Fruit fly (Drosophila melanogaster) whole organism, embryonic: ENCODE measurements around the gene CG11562.

ENCODE experiments used
- Abd-B ChIP-seq: fragments of 200-800 bp; sonication (Bioruptor generic); optimal IDR thresholded peaks from 2 replicates; lab custom pipeline; 2018; ENCODE audit warnings: missing biosample characterization, mild to moderate bottlenecking, missing genetic modification characterization, moderate library complexity
- CG10147 ChIP-seq: fragments of 200-800 bp; sonication (Bioruptor generic); optimal IDR thresholded peaks from 2 replicates; lab custom pipeline; 2019; ENCODE audit warnings: missing biosample characterization, mild to moderate bottlenecking, missing genetic modification characterization, moderate library complexity
- CG11560 ChIP-seq: fragments of 200-800 bp; sonication (Bioruptor generic); IDR thresholded peaks from 3 replicates; pipeline ENCODE4 v1.3.6; 2022; ENCODE audit warnings: missing biosample characterization, missing genetic modification characterization
- CG12299 ChIP-seq: fragments of 200-800 bp; sonication (Bioruptor generic); optimal IDR thresholded peaks from 2 replicates; lab custom pipeline; 2018; ENCODE audit warnings: missing biosample characterization, mild to moderate bottlenecking, missing genetic modification characterization
- CG13296 ChIP-seq: fragments of 200-800 bp; sonication (Bioruptor generic); optimal IDR thresholded peaks from 3 replicates; lab custom pipeline; 2018; ENCODE audit warnings: missing biosample characterization, mild to moderate bottlenecking, missing genetic modification characterization
- CG14965 ChIP-seq: fragments of 200-800 bp; sonication (Bioruptor generic); optimal IDR thresholded peaks from 2 replicates; lab custom pipeline; 2016; ENCODE audit warnings: missing biosample characterization, missing genetic modification characterization, borderline replicate concordance
- CG17359 ChIP-seq: fragments of 200-800 bp; sonication (Bioruptor generic); optimal IDR thresholded peaks from 3 replicates; lab custom pipeline; 2018; ENCODE audit warnings: missing biosample characterization, mild to moderate bottlenecking, missing genetic modification characterization, moderate library complexity
- CG17385 ChIP-seq: fragments of 200-800 bp; sonication (Bioruptor generic); optimal IDR thresholded peaks from 3 replicates; lab custom pipeline; 2018; ENCODE audit warnings: missing biosample characterization, mild to moderate bottlenecking, missing genetic modification characterization
- CG17568 ChIP-seq: fragments of 200-800 bp; sonication (Bioruptor generic); optimal IDR thresholded peaks from 2 replicates; lab custom pipeline; 2018; ENCODE audit warnings: missing biosample characterization, mild to moderate bottlenecking, missing genetic modification characterization, moderate library complexity
- CG18599 ChIP-seq: fragments of 200-800 bp; sonication (Bioruptor generic); optimal IDR thresholded peaks from 3 replicates; lab custom pipeline; 2017; ENCODE audit warnings: missing biosample characterization, missing genetic modification characterization, mild to moderate bottlenecking, moderate library complexity, missing genetic modification reagents
- CG31224 ChIP-seq: fragments of 200-800 bp; sonication (Bioruptor generic); IDR thresholded peaks from 2 replicates; pipeline ENCODE4 v1.3.6; 2022; ENCODE audit warnings: missing biosample characterization, missing genetic modification characterization
- CG3838 ChIP-seq: fragments of 200-800 bp; sonication (Bioruptor generic); optimal IDR thresholded peaks from 3 replicates; lab custom pipeline; 2016; ENCODE audit warnings: missing biosample characterization, missing genetic modification characterization
- CG4360 ChIP-seq: fragments of 200-800 bp; sonication (Bioruptor generic); IDR thresholded peaks from 2 replicates; pipeline ENCODE4 v1.3.6; 2022; ENCODE audit warnings: missing biosample characterization, missing genetic modification characterization
- CG4617 ChIP-seq: fragments of 200-800 bp; sonication (Bioruptor generic); optimal IDR thresholded peaks from 3 replicates; lab custom pipeline; 2016; ENCODE audit warnings: missing biosample characterization, missing genetic modification characterization, borderline replicate concordance
- CG5245 ChIP-seq: fragments of 200-800 bp; sonication (Bioruptor generic); optimal IDR thresholded peaks from 3 replicates; lab custom pipeline; 2016; ENCODE audit warnings: missing biosample characterization, missing genetic modification characterization
- CG6689 ChIP-seq: fragments of 200-800 bp; sonication (Bioruptor generic); IDR thresholded peaks from 2 replicates; pipeline ENCODE4 v1.3.6; 2022; ENCODE audit warnings: missing biosample characterization, missing genetic modification characterization
- CG7745 ChIP-seq: fragments of 200-800 bp; sonication (Bioruptor generic); optimal IDR thresholded peaks from 2 replicates; lab custom pipeline; 2018; ENCODE audit warnings: missing biosample characterization, mild to moderate bottlenecking, missing genetic modification characterization, moderate library complexity
- Chrac-16 ChIP-seq: fragments of 200-800 bp; sonication (Bioruptor generic); optimal IDR thresholded peaks from 3 replicates; lab custom pipeline; 2016; ENCODE audit warnings: missing biosample characterization, missing genetic modification characterization
- D ChIP-seq, 2 experiments: fragments of 200-800 bp in 1 of 2; fragments of >200 bp in 1 of 2; sonication (Bioruptor generic) in 1 of 2; optimal IDR thresholded peaks; 2 replicates in 1 of 2; 3 replicates in 1 of 2; lab custom pipeline; 2017; ENCODE audit warnings: mild to moderate bottlenecking in 1 of 2, missing biosample characterization in 1 of 2, missing genetic modification characterization in 1 of 2, missing genetic modification reagents in 1 of 2
- Dfd ChIP-seq, 2 experiments: fragments of >200 bp; optimal IDR thresholded peaks; 2 replicates each; lab custom pipeline; 2017; ENCODE audit warnings: missing biosample characterization in 2 of 2, missing genetic modification characterization in 2 of 2
- Dip2 ChIP-seq: fragments of 200-800 bp; sonication (Bioruptor generic); IDR thresholded peaks from 2 replicates; pipeline ENCODE4 v1.3.6; 2022; ENCODE audit warnings: missing biosample characterization, missing genetic modification characterization
- Dp ChIP-seq: fragments of 200-800 bp; sonication (Bioruptor generic); optimal IDR thresholded peaks from 2 replicates; lab custom pipeline; 2018; ENCODE audit warnings: missing biosample characterization, mild to moderate bottlenecking, missing genetic modification characterization, moderate library complexity
- E2f2 ChIP-seq: fragments of 200-800 bp; sonication (Bioruptor generic); IDR thresholded peaks from 2 replicates; pipeline ENCODE4 v1.3.6; 2022; ENCODE audit warnings: missing biosample characterization, missing genetic modification characterization
- Hmr ChIP-seq: fragments of 200-800 bp; sonication (Bioruptor generic); optimal IDR thresholded peaks from 3 replicates; lab custom pipeline; 2017; ENCODE audit warnings: mild to moderate bottlenecking, missing biosample characterization, missing genetic modification reagents, missing genetic modification characterization
- Hmx ChIP-seq: fragments of 200-800 bp; sonication (Bioruptor generic); optimal IDR thresholded peaks from 2 replicates; lab custom pipeline; 2016; ENCODE audit warnings: missing biosample characterization, missing genetic modification characterization
- Hsf ChIP-seq: fragments of 200-800 bp; sonication (Bioruptor generic); optimal IDR thresholded peaks from 3 replicates; lab custom pipeline; 2016; ENCODE audit warnings: missing biosample characterization, missing genetic modification characterization
- Jarid2 ChIP-seq: fragments of 200-800 bp; sonication (Bioruptor generic); optimal IDR thresholded peaks from 3 replicates; lab custom pipeline; 2017; ENCODE audit warnings: mild to moderate bottlenecking, missing biosample characterization, missing genetic modification reagents, missing genetic modification characterization
- Meics ChIP-seq: fragments of 200-800 bp; sonication (Bioruptor generic); optimal IDR thresholded peaks from 2 replicates; lab custom pipeline; 2017; ENCODE audit warnings: missing biosample characterization, mild to moderate bottlenecking, missing genetic modification characterization
- Ptx1 ChIP-seq: fragments of 200-800 bp; sonication (Bioruptor generic); IDR thresholded peaks from 2 replicates; pipeline ENCODE4 v1.3.6; 2022; ENCODE audit warnings: missing biosample characterization, missing genetic modification characterization
- Rx ChIP-seq: fragments of 200-800 bp; sonication (Bioruptor generic); IDR thresholded peaks from 2 replicates; pipeline ENCODE4 v1.3.6; 2022; ENCODE audit warnings: missing biosample characterization, missing genetic modification characterization
- Ssrp ChIP-seq: fragments of 200-800 bp; sonication (Bioruptor generic); optimal IDR thresholded peaks from 2 replicates; lab custom pipeline; 2018; ENCODE audit warnings: missing biosample characterization, mild to moderate bottlenecking, missing genetic modification characterization, moderate library complexity
- Xrp1 ChIP-seq: fragments of 200-800 bp; sonication (Bioruptor generic); IDR thresholded peaks from 2 replicates; pipeline ENCODE4 v1.3.6; 2022; ENCODE audit warnings: missing biosample characterization, missing genetic modification characterization
- abd-A ChIP-seq: fragments of 200-800 bp; sonication (Bioruptor generic); optimal IDR thresholded peaks from 3 replicates; lab custom pipeline; 2019; ENCODE audit warnings: missing biosample characterization, mild to moderate bottlenecking, missing genetic modification characterization, moderate library complexity
- aop ChIP-seq: fragments of 200-800 bp; sonication (Bioruptor generic); IDR thresholded peaks from 2 replicates; pipeline ENCODE4 v1.3.6; 2022; ENCODE audit warnings: missing biosample characterization, missing genetic modification characterization
- ara ChIP-seq: fragments of 200-800 bp; sonication (Bioruptor generic); IDR thresholded peaks from 2 replicates; pipeline ENCODE4 v1.3.6; 2022; ENCODE audit warnings: missing biosample characterization, missing genetic modification characterization
- ash1 ChIP-seq: fragments of 200-800 bp; sonication (Bioruptor generic); optimal IDR thresholded peaks from 2 replicates; lab custom pipeline; 2018; ENCODE audit warnings: missing biosample characterization, mild to moderate bottlenecking, missing genetic modification characterization
- bab2 ChIP-seq: fragments of 200-800 bp; sonication (Bioruptor generic); optimal IDR thresholded peaks from 2 replicates; lab custom pipeline; 2016; ENCODE audit warnings: missing biosample characterization, missing genetic modification characterization
- dati ChIP-seq: fragments of 200-800 bp; sonication (Bioruptor generic); IDR thresholded peaks from 2 replicates; pipeline ENCODE4 v1.3.6; 2022; ENCODE audit warnings: missing biosample characterization, missing genetic modification characterization
- eve ChIP-seq, 2 experiments: fragments of >200 bp; optimal IDR thresholded peaks; 2 replicates each; lab custom pipeline; 2017; ENCODE audit warnings: missing biosample characterization in 2 of 2, missing genetic modification characterization in 2 of 2
- gem ChIP-seq: fragments of 200-800 bp; sonication (Bioruptor generic); optimal IDR thresholded peaks from 2 replicates; lab custom pipeline; 2019; ENCODE audit warnings: missing biosample characterization, mild to moderate bottlenecking, missing genetic modification characterization, moderate library complexity
- her ChIP-seq: fragments of 200-800 bp; sonication (Bioruptor generic); optimal IDR thresholded peaks from 2 replicates; lab custom pipeline; 2016; ENCODE audit warnings: missing biosample characterization, missing genetic modification characterization
- inv ChIP-seq: fragments of 200-800 bp; sonication (Bioruptor generic); IDR thresholded peaks from 2 replicates; pipeline ENCODE4 v1.3.6; 2022; ENCODE audit warnings: missing biosample characterization, missing genetic modification characterization; ENCODE audit not compliant: partially characterized antibody
- ken ChIP-seq: fragments of 200-800 bp; sonication (Bioruptor generic); IDR thresholded peaks from 3 replicates; pipeline ENCODE4 v1.3.6; 2022; ENCODE audit warnings: missing biosample characterization, missing genetic modification characterization
- lbe ChIP-seq: fragments of 200-800 bp; sonication (Bioruptor generic); optimal IDR thresholded peaks from 2 replicates; lab custom pipeline; 2016; ENCODE audit warnings: missing biosample characterization, mild to moderate bottlenecking, missing genetic modification characterization
- oc ChIP-seq: fragments of 200-800 bp; sonication (Bioruptor generic); optimal IDR thresholded peaks from 2 replicates; lab custom pipeline; 2018; ENCODE audit warnings: missing biosample characterization, mild to moderate bottlenecking, missing genetic modification characterization, moderate library complexity
- odd ChIP-seq: fragments of 200-800 bp; sonication (Bioruptor generic); optimal IDR thresholded peaks from 2 replicates; lab custom pipeline; 2017; ENCODE audit warnings: missing biosample characterization, mild to moderate bottlenecking, missing genetic modification characterization
- pfk ChIP-seq: fragments of 200-800 bp; sonication (Bioruptor generic); optimal IDR thresholded peaks from 2 replicates; lab custom pipeline; 2018; ENCODE audit warnings: missing biosample characterization, mild to moderate bottlenecking, missing genetic modification characterization, moderate library complexity
- repo ChIP-seq: fragments of 200-800 bp; sonication (Bioruptor generic); optimal IDR thresholded peaks from 2 replicates; lab custom pipeline; 2016; ENCODE audit warnings: missing biosample characterization, missing genetic modification characterization
- shn ChIP-seq: fragments of 200-800 bp; sonication (Bioruptor generic); optimal IDR thresholded peaks from 3 replicates; lab custom pipeline; 2016; ENCODE audit warnings: missing biosample characterization, missing genetic modification characterization
- yki ChIP-seq: fragments of >200 bp; optimal IDR thresholded peaks from 3 replicates; lab custom pipeline; 2018

CG11562 gene

dm6 chr2L:249048-249825 is 43.0 kb upstream of the CG11562 start:
- no peak for TF ChIP-seq Jarid2 (GFP tag; lab: Kevin White, UChicago)
- TF ChIP-seq Meics (GFP tag; lab: Kevin White, UChicago): no peak
- peak; percentile 79 for TF ChIP-seq yki
- TF ChIP-seq E2f2 (GFP tag; lab: Robert Waterston, UW): no peak
- no peak for TF ChIP-seq bab2 (GFP tag; lab: Kevin White, UChicago)
- TF ChIP-seq Dfd (GFP tag; optimal IDR thresholded peaks at IDR 0.05; lab: Kevin White, UChicago): no peak
- no peak for TF ChIP-seq her (GFP tag; lab: Kevin White, UChicago)
- TF ChIP-seq aop (GFP tag; lab: Robert Waterston, UW): no peak
- no peak for TF ChIP-seq CG11560 (tag; lab: Robert Waterston, UW)
- TF ChIP-seq pfk (GFP tag; lab: Kevin White, UChicago): peak; percentile 24
- TF ChIP-seq ara (GFP tag; lab: Robert Waterston, UW): no peak
- no peak for TF ChIP-seq CG18599 (GFP tag; lab: Kevin White, UChicago)
- no peak for TF ChIP-seq Hmx
- TF ChIP-seq CG3838: no peak
- TF ChIP-seq CG7745 (tag; lab: Kevin White, UChicago): no peak
- no peak for TF ChIP-seq Ptx1
- no peak for TF ChIP-seq ash1 (GFP tag; lab: Kevin White, UChicago)
- TF ChIP-seq oc (tag; lab: Kevin White, UChicago): no peak
- TF ChIP-seq CG4360 (GFP tag; lab: Robert Waterston, UW): no peak
- no peak for TF ChIP-seq Hsf (GFP tag; lab: Kevin White, UChicago)
- TF ChIP-seq CG12299 (tag; lab: Kevin White, UChicago): no peak
- no peak for TF ChIP-seq shn (GFP tag; lab: Kevin White, UChicago)
- TF ChIP-seq CG17359: peak; percentile 34
- no peak for TF ChIP-seq inv (GFP tag; lab: Robert Waterston, UW)
- TF ChIP-seq Dip2 (GFP tag; lab: Robert Waterston, UW): no peak
- peak; percentile 47 for TF ChIP-seq gem (tag; lab: Kevin White, UChicago)
- TF ChIP-seq Chrac-16 (GFP tag; lab: Kevin White, UChicago): no peak
- TF ChIP-seq dati (GFP tag; lab: Robert Waterston, UW): no peak
- no peak for TF ChIP-seq CG13296 (GFP tag; lab: Kevin White, UChicago)
- TF ChIP-seq D (optimal IDR thresholded peaks at IDR 0.05; lab: Kevin White, UChicago): no peak
- peak; percentile 14 for TF ChIP-seq D (GFP tag; optimal IDR thresholded peaks at IDR 0.05; lab: Kevin White, UChicago)
- TF ChIP-seq odd: no peak
- no peak for TF ChIP-seq CG14965 (GFP tag; lab: Kevin White, UChicago)
- TF ChIP-seq CG5245 (GFP tag; lab: Kevin White, UChicago): no peak
- no peak for TF ChIP-seq Hmr (GFP tag; lab: Kevin White, UChicago)
- TF ChIP-seq Ssrp (tag; lab: Kevin White, UChicago): no peak
- TF ChIP-seq CG10147 (GFP tag; lab: Kevin White, UChicago): no peak
- TF ChIP-seq eve (GFP tag; optimal IDR thresholded peaks at IDR 0.05; lab: Kevin White, UChicago): peak in 1 of 2 experiments; percentile 48
- TF ChIP-seq Dp (GFP tag; lab: Kevin White, UChicago): no peak
- peak; percentile 97 for TF ChIP-seq CG17385 (GFP tag; lab: Kevin White, UChicago)
- TF ChIP-seq CG6689 (GFP tag; lab: Robert Waterston, UW): 0 out of 2 replicates have a peak, but pooled peaks have one; percentile 38
- TF ChIP-seq abd-A (tag; lab: Kevin White, UChicago): peak; percentile 67
- TF ChIP-seq lbe (GFP tag; lab: Kevin White, UChicago): no peak
- TF ChIP-seq Rx (GFP tag; lab: Robert Waterston, UW): no peak
- no peak for TF ChIP-seq Abd-B (GFP tag; lab: Kevin White, UChicago)
- no peak for TF ChIP-seq CG31224 (GFP tag; lab: Robert Waterston, UW)
- TF ChIP-seq repo (GFP tag; lab: Kevin White, UChicago): no peak
- TF ChIP-seq CG17568 (GFP tag; lab: Kevin White, UChicago): no peak
- TF ChIP-seq ken (GFP tag; lab: Robert Waterston, UW): no peak
- no peak for TF ChIP-seq CG4617 (GFP tag; lab: Kevin White, UChicago)
- TF ChIP-seq Xrp1 (GFP tag; lab: Robert Waterston, UW): peak; percentile 32; the same call in 1 of the 2 replicates
